Worm (Caenorhabditis elegans): ENCODE measurements around the gene F56D6.20.

DNA sequence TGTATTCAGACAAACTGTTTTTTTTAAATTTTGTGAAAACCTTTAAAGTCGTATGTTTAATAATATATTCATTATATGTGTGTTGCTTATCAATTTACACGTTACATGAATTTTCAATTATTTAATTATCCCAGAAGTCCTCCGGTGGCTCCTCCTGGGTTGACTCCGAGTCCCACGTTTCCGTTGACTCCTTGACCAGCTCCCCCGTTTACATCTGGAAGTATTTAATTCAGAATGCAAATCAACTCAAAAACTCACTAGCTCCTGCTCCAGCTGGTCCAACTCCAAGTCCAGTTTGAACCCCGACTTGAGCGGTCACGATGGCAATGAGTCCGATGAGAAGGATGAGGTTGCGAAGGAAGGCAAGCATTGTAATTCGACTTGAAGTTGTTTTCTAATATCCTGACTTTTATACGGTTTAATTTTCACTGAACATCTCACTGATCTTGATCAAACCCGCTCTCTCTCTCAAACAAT, 18.7 kb upstream of the F56D6.20 start, which contains the start of gene F56D6.8:
- TF ChIP-seq cog-1 (tag; optimal IDR thresholded peaks at IDR 0.05): no peak
- TF ChIP-seq flt-1 (GFP tag; IDR thresholded peaks at IDR 0.05): no peak
- no peak for TF ChIP-seq ref-1 (GFP tag; conservative IDR thresholded peaks at IDR 0.05)
- TF ChIP-seq tab-1 (GFP tag; IDR thresholded peaks at IDR 0.05): no peak

Measured in whole organism, midembryonic.